Worm (Caenorhabditis elegans): ENCODE results near the gene R10E9.2.

ce11 chrIII:3984049-3984484, 19.9 kb upstream of the R10E9.2 start:
- TF ChIP-seq cog-1 (tag; optimal IDR thresholded peaks at IDR 0.05) (no peak), flt-1 (GFP tag; IDR thresholded peaks at IDR 0.05) (no peak)
